Fruit fly (Drosophila melanogaster) whole organism, embryonic: ENCODE data around the gene RunxB.

Experiments
- Asciz ChIP-seq: fragments of 200-800 bp; sonication (Bioruptor generic); optimal IDR thresholded peaks from 2 replicates; lab custom pipeline; 2017; ENCODE audit warnings: missing biosample characterization, mild to moderate bottlenecking, missing genetic modification characterization, missing genetic modification reagents
- Awh ChIP-seq: fragments of 200-800 bp; sonication (Bioruptor generic); IDR thresholded peaks from 2 replicates; pipeline ENCODE4, ENCODE4 v1.3.6; 2022; ENCODE audit warnings: missing biosample characterization, missing genetic modification characterization
- B-H1 ChIP-seq: fragments of 200-800 bp; sonication (Bioruptor generic); IDR thresholded peaks from 3 replicates; pipeline ENCODE4 v1.3.6; 2022; ENCODE audit warnings: missing biosample characterization, missing genetic modification characterization
- CG10462 ChIP-seq: fragments of 200-800 bp; sonication (Bioruptor generic); optimal IDR thresholded peaks from 2 replicates; lab custom pipeline; 2016; ENCODE audit warnings: missing biosample characterization, missing genetic modification characterization
- CG11085 ChIP-seq: fragments of 200-800 bp; sonication (Bioruptor generic); IDR thresholded peaks from 2 replicates; pipeline ENCODE4 v1.3.6; 2022; ENCODE audit warnings: missing biosample characterization, missing genetic modification characterization
- CG13123 ChIP-seq: fragments of 200-800 bp; sonication (Bioruptor generic); optimal IDR thresholded peaks from 2 replicates; lab custom pipeline; 2016; ENCODE audit warnings: missing biosample characterization, missing genetic modification characterization
- CG15269 ChIP-seq: fragments of 200-800 bp; sonication (Bioruptor generic); optimal IDR thresholded peaks from 2 replicates; lab custom pipeline; 2018; ENCODE audit warnings: missing biosample characterization, mild to moderate bottlenecking, missing genetic modification characterization, moderate library complexity
- CG1529 ChIP-seq: fragments of 200-800 bp; sonication (Bioruptor generic); optimal IDR thresholded peaks from 3 replicates; lab custom pipeline; 2018; ENCODE audit warnings: missing biosample characterization, missing genetic modification characterization
- CG15601 ChIP-seq: fragments of 200-800 bp; sonication (Bioruptor generic); optimal IDR thresholded peaks from 3 replicates; lab custom pipeline; 2019; ENCODE audit warnings: missing biosample characterization, mild to moderate bottlenecking, missing genetic modification characterization, moderate library complexity
- CG15696 ChIP-seq: fragments of 200-800 bp; sonication (Bioruptor generic); optimal IDR thresholded peaks from 2 replicates; lab custom pipeline; 2019; ENCODE audit warnings: missing biosample characterization, mild to moderate bottlenecking, missing genetic modification characterization, moderate library complexity
- CG17385 ChIP-seq: fragments of 200-800 bp; sonication (Bioruptor generic); optimal IDR thresholded peaks from 3 replicates; lab custom pipeline; 2018; ENCODE audit warnings: missing biosample characterization, mild to moderate bottlenecking, missing genetic modification characterization
- CG3726 ChIP-seq: fragments of 200-800 bp; sonication (Bioruptor generic); IDR thresholded peaks from 3 replicates; pipeline ENCODE4, ENCODE4 v1.3.6; 2022; ENCODE audit warnings: missing biosample characterization, missing genetic modification characterization
- CG6854 ChIP-seq: fragments of 200-800 bp; sonication (Bioruptor generic); optimal IDR thresholded peaks from 3 replicates; lab custom pipeline; 2017; ENCODE audit warnings: missing biosample characterization, mild to moderate bottlenecking, missing genetic modification characterization
- CG7745 ChIP-seq: fragments of 200-800 bp; sonication (Bioruptor generic); optimal IDR thresholded peaks from 2 replicates; lab custom pipeline; 2018; ENCODE audit warnings: missing biosample characterization, mild to moderate bottlenecking, missing genetic modification characterization, moderate library complexity
- CG8765 ChIP-seq: fragments of 200-800 bp; sonication (Bioruptor generic); IDR thresholded peaks from 2 replicates; pipeline ENCODE4 v1.3.6; 2022; ENCODE audit warnings: missing biosample characterization, missing genetic modification characterization
- Dad ChIP-seq: fragments of 200-800 bp; sonication (Bioruptor generic); optimal IDR thresholded peaks from 3 replicates; lab custom pipeline; 2016; ENCODE audit warnings: missing biosample characterization, missing genetic modification characterization
- Doc2 ChIP-seq: fragments of 200-800 bp; sonication (Bioruptor generic); IDR thresholded peaks from 2 replicates; pipeline ENCODE4 v1.3.6; 2022; ENCODE audit warnings: missing biosample characterization, missing genetic modification characterization
- Doc3 ChIP-seq: fragments of 200-800 bp; sonication (Bioruptor generic); IDR thresholded peaks from 3 replicates; pipeline ENCODE4 v1.3.6; 2022; ENCODE audit warnings: missing biosample characterization, missing genetic modification characterization; ENCODE audit not compliant: partially characterized antibody
- Fer1 ChIP-seq: fragments of 200-800 bp; sonication (Bioruptor generic); optimal IDR thresholded peaks from 2 replicates; lab custom pipeline; 2017; ENCODE audit warnings: missing biosample characterization, mild to moderate bottlenecking, missing genetic modification characterization
- Hmr ChIP-seq: fragments of 200-800 bp; sonication (Bioruptor generic); optimal IDR thresholded peaks from 3 replicates; lab custom pipeline; 2017; ENCODE audit warnings: mild to moderate bottlenecking, missing biosample characterization, missing genetic modification reagents, missing genetic modification characterization
- NC2β ChIP-seq: fragments of 200-800 bp; sonication (Bioruptor generic); optimal IDR thresholded peaks from 2 replicates; lab custom pipeline; 2016; ENCODE audit warnings: missing biosample characterization, missing genetic modification characterization
- Nf-YA ChIP-seq: fragments of 200-800 bp; sonication (Bioruptor generic); IDR thresholded peaks from 2 replicates; pipeline ENCODE4 v1.3.6; 2022; ENCODE audit warnings: missing biosample characterization, missing genetic modification characterization
- Oaz ChIP-seq: fragments of 200-800 bp; sonication (Bioruptor generic); IDR thresholded peaks from 2 replicates; pipeline ENCODE4 v1.3.6; 2022; ENCODE audit warnings: missing biosample characterization, missing genetic modification characterization
- bbx ChIP-seq: fragments of 200-800 bp; sonication (Bioruptor generic); IDR thresholded peaks from 2 replicates; pipeline ENCODE4 v1.3.6; 2022; ENCODE audit warnings: missing biosample characterization, missing genetic modification characterization; ENCODE audit not compliant: partially characterized antibody
- bsh ChIP-seq, 2 experiments: fragments of 200-800 bp; sonication (Bioruptor generic); optimal IDR thresholded peaks; 2 replicates each; lab custom pipeline; 2017 to 2018; ENCODE audit warnings: mild to moderate bottlenecking in 2 of 2, missing biosample characterization in 2 of 2, missing genetic modification characterization in 2 of 2, moderate library complexity in 1 of 2
- chn ChIP-seq: fragments of 200-800 bp; sonication (Bioruptor generic); optimal IDR thresholded peaks from 2 replicates; lab custom pipeline; 2016; ENCODE audit warnings: missing biosample characterization, missing genetic modification characterization
- dmrt99B ChIP-seq: fragments of 200-800 bp; sonication (Bioruptor generic); optimal IDR thresholded peaks from 2 replicates; lab custom pipeline; 2018; ENCODE audit warnings: missing biosample characterization, mild to moderate bottlenecking, missing genetic modification characterization, moderate library complexity
- exex ChIP-seq: fragments of 200-800 bp; sonication (Bioruptor generic); optimal IDR thresholded peaks from 4 replicates; lab custom pipeline; 2018; ENCODE audit warnings: missing biosample characterization, mild to moderate bottlenecking, missing genetic modification characterization, moderate library complexity
- ftz-f1 ChIP-seq: fragments of 200-800 bp; sonication (Bioruptor generic); optimal IDR thresholded peaks from 2 replicates; lab custom pipeline; 2016; ENCODE audit warnings: missing biosample characterization, missing genetic modification characterization
- inv ChIP-seq: fragments of 200-800 bp; sonication (Bioruptor generic); IDR thresholded peaks from 2 replicates; pipeline ENCODE4 v1.3.6; 2022; ENCODE audit warnings: missing biosample characterization, missing genetic modification characterization; ENCODE audit not compliant: partially characterized antibody
- jing ChIP-seq: fragments of 200-800 bp; sonication (Bioruptor generic); optimal IDR thresholded peaks from 2 replicates; lab custom pipeline; 2018; ENCODE audit warnings: missing biosample characterization, mild to moderate bottlenecking, missing genetic modification characterization
- ken ChIP-seq: fragments of 200-800 bp; sonication (Bioruptor generic); IDR thresholded peaks from 3 replicates; pipeline ENCODE4 v1.3.6; 2022; ENCODE audit warnings: missing biosample characterization, missing genetic modification characterization
- luna ChIP-seq: fragments of 200-800 bp; sonication (Bioruptor generic); optimal IDR thresholded peaks from 2 replicates; lab custom pipeline; 2016; ENCODE audit warnings: missing biosample characterization, missing genetic modification characterization
- pho ChIP-seq: fragments of 200-800 bp; sonication (Bioruptor generic); optimal IDR thresholded peaks from 2 replicates; lab custom pipeline; 2016; ENCODE audit warnings: missing biosample characterization, missing genetic modification characterization
- pnt ChIP-seq: fragments of 200-800 bp; sonication (Bioruptor generic); optimal IDR thresholded peaks from 3 replicates; lab custom pipeline; 2016; ENCODE audit warnings: missing biosample characterization, missing genetic modification characterization
- prd ChIP-seq, 3 experiments: fragments of >200 bp in 2 of 3; fragments of 200-800 bp in 1 of 3; sonication (Bioruptor generic) in 1 of 3; optimal IDR thresholded peaks in 2 of 3; IDR thresholded peaks in 1 of 3; 2 replicates in 2 of 3; 3 replicates in 1 of 3; pipeline versions ENCODE4 v1.3.6 to Lab custom; 2017 to 2022; ENCODE audit warnings: missing biosample characterization in 1 of 3, missing genetic modification characterization in 1 of 3
- row ChIP-seq: fragments of 200-800 bp; sonication (Bioruptor generic); IDR thresholded peaks from 3 replicates; pipeline ENCODE4 v1.3.6; 2022; ENCODE audit warnings: missing biosample characterization, missing genetic modification characterization
- schlank ChIP-seq: fragments of 200-800 bp; sonication (Bioruptor generic); optimal IDR thresholded peaks from 2 replicates; lab custom pipeline; 2018; ENCODE audit warnings: missing biosample characterization, mild to moderate bottlenecking, missing genetic modification characterization
- sd ChIP-seq: fragments of 200-800 bp; sonication (Bioruptor generic); optimal IDR thresholded peaks from 3 replicates; lab custom pipeline; 2018; ENCODE audit warnings: missing biosample characterization, mild to moderate bottlenecking, missing genetic modification characterization, moderate library complexity
- sens-2 ChIP-seq: fragments of 200-800 bp; sonication (Bioruptor generic); IDR thresholded peaks from 2 replicates; pipeline ENCODE4 v1.3.6; 2022; ENCODE audit warnings: missing biosample characterization, missing genetic modification characterization
- seq ChIP-seq: fragments of 200-800 bp; sonication (Bioruptor generic); IDR thresholded peaks from 2 replicates; pipeline ENCODE4 v1.3.6; 2022; ENCODE audit warnings: missing biosample characterization, missing genetic modification characterization
- sna ChIP-seq: fragments of 200-800 bp; sonication (Bioruptor generic); IDR thresholded peaks from 2 replicates; pipeline ENCODE4 v1.3.6; 2022; ENCODE audit warnings: missing biosample characterization, missing genetic modification characterization; ENCODE audit not compliant: partially characterized antibody
- ssp ChIP-seq: fragments of 200-800 bp; sonication (Bioruptor generic); IDR thresholded peaks from 2 replicates; pipeline ENCODE4 v1.3.6; 2022; ENCODE audit warnings: missing biosample characterization, missing genetic modification characterization
- tio ChIP-seq: fragments of 200-800 bp; sonication (Bioruptor generic); optimal IDR thresholded peaks from 2 replicates; lab custom pipeline; 2017; ENCODE audit warnings: missing biosample characterization, missing genetic modification characterization, inconsistent platforms
- unc-4 ChIP-seq: fragments of 200-800 bp; sonication (Bioruptor generic); IDR thresholded peaks from 2 replicates; pipeline ENCODE4 v1.3.6; 2022; ENCODE audit warnings: missing biosample characterization, missing genetic modification characterization; ENCODE audit not compliant: partially characterized antibody
- wek ChIP-seq: fragments of 200-800 bp; sonication (Bioruptor generic); optimal IDR thresholded peaks from 3 replicates; lab custom pipeline; 2018; ENCODE audit warnings: missing biosample characterization, mild to moderate bottlenecking, missing genetic modification characterization, moderate library complexity
- zen ChIP-seq: fragments of 200-800 bp; sonication (Bioruptor generic); optimal IDR thresholded peaks from 3 replicates; lab custom pipeline; 2018; ENCODE audit warnings: missing biosample characterization, mild to moderate bottlenecking, missing genetic modification characterization, moderate library complexity

Gene RunxB

DNA sequence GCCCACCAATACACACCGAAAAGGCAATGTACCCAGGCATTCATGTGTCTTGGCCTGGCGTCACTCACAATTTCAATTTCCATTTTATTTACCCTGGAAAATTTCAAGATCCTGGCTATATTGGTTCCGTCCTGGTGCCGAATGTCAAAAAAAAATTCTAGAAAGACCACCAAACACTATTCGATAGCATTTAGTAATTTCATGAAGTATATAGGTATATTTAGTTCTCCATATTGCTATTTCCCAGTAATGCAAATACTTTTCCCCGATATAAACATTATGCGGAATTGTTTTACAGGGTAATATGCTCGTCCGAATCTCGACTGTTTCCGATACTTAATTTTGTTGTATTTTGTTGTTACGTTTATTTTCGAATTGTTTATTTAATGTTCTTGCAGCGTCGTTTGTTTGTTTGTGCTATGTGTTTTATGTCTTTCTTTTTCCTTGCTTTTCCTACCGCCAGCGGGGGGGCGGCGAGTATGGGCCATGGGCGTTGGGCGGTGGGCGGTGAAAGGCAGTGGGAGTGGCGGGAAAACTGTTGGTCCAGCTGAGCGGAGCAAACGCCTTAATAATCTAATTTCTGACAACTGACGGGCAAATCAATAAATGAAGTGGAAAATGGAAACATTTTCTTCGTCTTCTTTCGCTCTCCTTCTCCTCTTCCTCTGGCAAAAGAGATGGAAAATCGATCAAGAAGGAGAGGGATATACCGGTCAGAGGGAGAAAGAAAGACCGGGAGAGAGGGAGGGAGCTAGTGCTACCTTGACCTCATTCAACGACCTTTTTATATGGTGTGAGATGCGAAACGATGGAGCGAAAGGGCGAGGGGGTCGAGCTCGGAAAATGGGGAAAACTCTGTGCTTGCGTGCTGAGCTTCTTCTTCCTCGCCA lies 42.3 kb upstream of the RunxB start (continued):
- TF ChIP-seq Fer1 (GFP tag; lab: Kevin White, UChicago), result no peak
- TF ChIP-seq ssp (GFP tag; lab: Robert Waterston, UW), result no peak; the same call in 1 of the 2 replicates
- TF ChIP-seq CG1529, result peak; percentile 43
- TF ChIP-seq bbx (GFP tag; lab: Robert Waterston, UW), result no peak
- peak; percentile 10 for TF ChIP-seq CG10462
- TF ChIP-seq CG6854 (GFP tag; lab: Kevin White, UChicago), result peak; percentile 24
- TF ChIP-seq tio (GFP tag; lab: Kevin White, UChicago), result peak; percentile 64
- TF ChIP-seq CG3726 (GFP tag; lab: Robert Waterston, UW), result peak; percentile 56; the same call in 1 of the 3 replicates
- peak; percentile 36 for TF ChIP-seq Hmr (GFP tag; lab: Kevin White, UChicago)
- TF ChIP-seq Nf-YA (GFP tag; lab: Robert Waterston, UW), result no peak
- peak; percentile 10 for TF ChIP-seq zen
- no peak for TF ChIP-seq schlank (tag; lab: Kevin White, UChicago)
- no peak for TF ChIP-seq luna (GFP tag; lab: Kevin White, UChicago)
- TF ChIP-seq CG13123 (GFP tag; lab: Kevin White, UChicago), result no peak
- TF ChIP-seq CG15696 (tag; lab: Kevin White, UChicago), result peak; percentile 46
- TF ChIP-seq Dad, result peak; percentile 28
- TF ChIP-seq inv (GFP tag; lab: Robert Waterston, UW), result no peak
- peak; percentile 17 for TF ChIP-seq sd (tag; lab: Kevin White, UChicago)
- TF ChIP-seq unc-4, result no peak
- no peak for TF ChIP-seq sens-2 (GFP tag; lab: Robert Waterston, UW)
- 0 out of 2 replicates have a peak, but pooled peaks have one; percentile 37 for TF ChIP-seq Awh (GFP tag; lab: Robert Waterston, UW)
- no peak for TF ChIP-seq Oaz
- peak in 1 of 2 experiments; percentile 70 for TF ChIP-seq bsh (GFP tag; optimal IDR thresholded peaks at IDR 0.05; lab: Kevin White, UChicago)
- TF ChIP-seq B-H1, result 0 out of 3 replicates have a peak, but pooled peaks have one; percentile 30
- TF ChIP-seq Asciz (GFP tag; lab: Kevin White, UChicago), result peak; percentile 49
- TF ChIP-seq prd (optimal IDR thresholded peaks at IDR 0.05; lab: Kevin White, UChicago), result no peak
- TF ChIP-seq prd (GFP tag; IDR thresholded peaks at IDR 0.05; lab: Robert Waterston, UW), result peak; percentile 72; the same call in 2 of the 3 replicates
- no peak for TF ChIP-seq seq
- TF ChIP-seq dmrt99B, result peak; percentile 67
- peak; percentile 57 for TF ChIP-seq CG15269
- TF ChIP-seq NC2β, result peak; percentile 42
- peak; percentile 17 for TF ChIP-seq ftz-f1 (GFP tag; lab: Kevin White, UChicago)
- TF ChIP-seq row, result peak; percentile 92
- no peak for TF ChIP-seq exex (tag; lab: Kevin White, UChicago)
- TF ChIP-seq pho (GFP tag; lab: Kevin White, UChicago), result peak; percentile 44
- no peak for TF ChIP-seq Doc3 (GFP tag; lab: Robert Waterston, UW)
- TF ChIP-seq Doc2 (GFP tag; lab: Robert Waterston, UW), result no peak
- peak; percentile 52 for TF ChIP-seq pnt (GFP tag; lab: Kevin White, UChicago)
- no peak for TF ChIP-seq CG7745 (tag; lab: Kevin White, UChicago)
- TF ChIP-seq CG15601 (tag; lab: Kevin White, UChicago), result peak; percentile 54
- no peak for TF ChIP-seq CG8765 (GFP tag; lab: Robert Waterston, UW)
- no peak for TF ChIP-seq wek
- peak; percentile 30 for TF ChIP-seq CG17385
- TF ChIP-seq sna, result no peak
- no peak for TF ChIP-seq CG11085 (GFP tag; lab: Robert Waterston, UW)
- peak; percentile 45 for TF ChIP-seq jing (GFP tag; lab: Kevin White, UChicago)
- peak; percentile 34; the same call in 1 of the 3 replicates for TF ChIP-seq ken (GFP tag; lab: Robert Waterston, UW)
- peak; percentile 51 for TF ChIP-seq chn (GFP tag; lab: Kevin White, UChicago)
